Fruit fly (Drosophila melanogaster): ENCODE measurements around the gene Phf5a.

Phf5a gene

DNA sequence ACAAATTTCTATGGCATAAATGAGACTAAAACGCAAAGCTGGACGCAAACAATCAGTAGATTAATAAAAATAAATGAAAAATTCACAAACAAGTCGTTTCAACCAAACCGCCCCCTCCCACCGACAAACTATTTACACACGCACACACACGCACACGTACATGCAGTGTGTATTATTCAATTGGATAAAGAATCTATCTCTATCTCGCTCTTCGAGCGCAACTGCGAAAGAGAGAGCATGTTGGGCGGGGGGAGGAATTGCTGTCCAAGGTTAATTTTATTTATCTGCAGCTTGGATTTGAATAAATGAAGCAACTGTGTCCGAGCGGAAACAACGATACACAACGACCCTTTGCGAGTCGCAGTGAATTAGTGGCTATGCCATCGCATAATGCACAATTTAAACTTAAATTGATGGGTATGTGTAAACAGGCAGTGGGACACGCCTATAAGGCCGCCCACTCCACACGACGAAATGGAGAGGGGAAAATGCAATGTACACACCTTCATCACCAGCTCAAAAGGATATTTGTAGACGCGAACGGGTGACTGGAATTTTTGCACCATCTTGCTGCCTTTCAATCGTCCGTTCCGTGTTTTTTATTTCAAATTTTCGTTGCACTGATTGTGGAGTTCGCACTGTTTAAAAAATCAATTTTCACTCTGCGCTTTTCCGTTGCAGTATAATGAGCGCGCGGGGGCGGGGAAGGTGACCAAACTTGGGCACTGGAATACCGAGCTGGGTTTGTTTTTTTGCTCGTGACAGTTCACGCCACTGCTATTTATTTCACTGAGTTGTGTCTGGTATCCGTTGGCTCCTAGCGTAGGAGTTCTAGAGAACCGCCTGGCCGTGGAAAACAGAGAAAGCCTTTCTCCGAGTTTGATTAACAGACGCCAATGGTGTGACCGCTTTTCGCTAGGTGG is 35.4 kb downstream of the Phf5a start, which contains the start of gene retm (continued):
- TF ChIP-seq exex (tag; optimal IDR thresholded peaks at IDR 0.05) (peak; percentile 15), sd (tag; optimal IDR thresholded peaks at IDR 0.05) (peak; percentile 71), YL-1 (GFP tag; optimal IDR thresholded peaks at IDR 0.05) (peak; percentile 57), sens-2 (GFP tag; IDR thresholded peaks at IDR 0.05) (no peak), CG7839 (tag; optimal IDR thresholded peaks at IDR 0.05) (peak; percentile 1), Hr39 (optimal IDR thresholded peaks at IDR 0.05) (no peak), ara (GFP tag; IDR thresholded peaks at IDR 0.05) (no peak), ranshi (GFP tag; IDR thresholded peaks at IDR 0.05) (no peak), sob (GFP tag; IDR thresholded peaks at IDR 0.05) (peak; percentile 30; the same call in 1 of the 2 replicates), CG7963 (GFP tag; IDR thresholded peaks at IDR 0.05; ENCODE audit: partially characterized antibody) (no peak; the same call in 2 of the 3 replicates), CG2202 (tag; optimal IDR thresholded peaks at IDR 0.05) (no peak), CG30020 (tag; optimal IDR thresholded peaks at IDR 0.05) (peak; percentile 50), h (optimal IDR thresholded peaks at IDR 0.05) (no peak), jumu (GFP tag; optimal IDR thresholded peaks at IDR 0.05) (no peak), HLH54F (GFP tag; optimal IDR thresholded peaks at IDR 0.05) (no peak), CG4360 (GFP tag; IDR thresholded peaks at IDR 0.05) (no peak), Ssrp (tag; optimal IDR thresholded peaks at IDR 0.05) (peak; percentile 1), zf30C (GFP tag; optimal IDR thresholded peaks at IDR 0.05) (no peak), CG6272 (GFP tag; IDR thresholded peaks at IDR 0.05) (no peak), CG15269 (tag; optimal IDR thresholded peaks at IDR 0.05) (no peak), gem (tag; optimal IDR thresholded peaks at IDR 0.05) (no peak), Nf-YB (GFP tag; optimal IDR thresholded peaks at IDR 0.05) (peak; percentile 86), CG8924 (tag; optimal IDR thresholded peaks at IDR 0.05) (peak; percentile 68), dimm (GFP tag; IDR thresholded peaks at IDR 0.05) (no peak), z (GFP tag; IDR thresholded peaks at IDR 0.05) (no peak), CG16813 (GFP tag; IDR thresholded peaks at IDR 0.05; ENCODE audit: partially characterized antibody) (no peak), br (optimal IDR thresholded peaks at IDR 0.05) (no peak), CG7271 (tag; optimal IDR thresholded peaks at IDR 0.05) (peak; percentile 20), CG18262 (tag; optimal IDR thresholded peaks at IDR 0.05) (no peak), wek (GFP tag; optimal IDR thresholded peaks at IDR 0.05) (peak; percentile 59), CG7987 (GFP tag; optimal IDR thresholded peaks at IDR 0.05) (peak; percentile 30), CG17802 (tag; optimal IDR thresholded peaks at IDR 0.05) (peak; percentile 83), CG4854 (GFP tag; optimal IDR thresholded peaks at IDR 0.05) (no peak), CG2678 (tag; optimal IDR thresholded peaks at IDR 0.05) (peak; percentile 19), gt (GFP tag; IDR thresholded peaks at IDR 0.05) (no peak), ab (GFP tag; optimal IDR thresholded peaks at IDR 0.05) (no peak), fu2 (GFP tag; optimal IDR thresholded peaks at IDR 0.05) (no peak), fd3F (GFP tag; optimal IDR thresholded peaks at IDR 0.05) (no peak), fd64A (GFP tag; optimal IDR thresholded peaks at IDR 0.05) (peak; percentile 19), CG15514 (GFP tag; optimal IDR thresholded peaks at IDR 0.05) (no peak), CG4707 (GFP tag; optimal IDR thresholded peaks at IDR 0.05) (no peak), emc (GFP tag; optimal IDR thresholded peaks at IDR 0.05) (no peak), Jarid2 (GFP tag; optimal IDR thresholded peaks at IDR 0.05) (peak; percentile 39), mirr (GFP tag; optimal IDR thresholded peaks at IDR 0.05) (peak; percentile 53), CG12299 (tag; optimal IDR thresholded peaks at IDR 0.05) (peak; percentile 42), Antp (GFP tag; optimal IDR thresholded peaks at IDR 0.05) (no peak), run (tag; optimal IDR thresholded peaks at IDR 0.05) (no peak), chn (GFP tag; optimal IDR thresholded peaks at IDR 0.05) (peak; percentile 70), CG10565 (GFP tag; optimal IDR thresholded peaks at IDR 0.05) (no peak), CG9797 (GFP tag; optimal IDR thresholded peaks at IDR 0.05) (no peak)
